Worm (Caenorhabditis elegans) whole organism, mixed stage, embryonic: ENCODE results near the gene T12G3.4.
A peak's percentile ranks its signal among the peaks of the same experiment; 100 is the strongest.

ENCODE experiments used
- M03D4.4 ChIP-seq: sonication (generic microtip); optimal IDR thresholded peaks from 2 replicates; lab custom pipeline; 2017; ENCODE audit warnings: mild to moderate bottlenecking, missing genetic modification characterization, missing compliant biosample characterization
- ceh-39 ChIP-seq: fragments of 150-350 bp; optimal IDR thresholded peaks from 2 replicates; lab custom pipeline; 2014; ENCODE audit warnings: missing biosample characterization, missing genetic modification characterization
- ceh-83 ChIP-seq: fragments of 200-800 bp; sonication (Bioruptor generic); optimal IDR thresholded peaks from 2 replicates; lab custom pipeline; 2018; ENCODE audit warnings: mild to moderate bottlenecking, missing genetic modification characterization, missing compliant biosample characterization
- ces-1 ChIP-seq: fragments of 150-350 bp; optimal IDR thresholded peaks from 2 replicates; lab custom pipeline; 2014; ENCODE audit warnings: missing biosample characterization, missing genetic modification reagents, missing genetic modification characterization
- cnd-1 ChIP-seq: fragments of 200-800 bp; sonication (Bioruptor generic); optimal IDR thresholded peaks from 2 replicates; lab custom pipeline; 2018; ENCODE audit warnings: mild to moderate bottlenecking, missing genetic modification characterization, missing compliant biosample characterization
- drap-1 ChIP-seq: fragments of 200-800 bp; sonication (Bioruptor generic); optimal IDR thresholded peaks from 3 replicates; lab custom pipeline; 2018; ENCODE audit warnings: mild to moderate bottlenecking, missing genetic modification characterization, missing compliant biosample characterization
- elt-1 ChIP-seq: sonication (generic microtip); optimal IDR thresholded peaks from 2 replicates; lab custom pipeline; 2017; ENCODE audit warnings: missing genetic modification characterization, mild to moderate bottlenecking, missing compliant biosample characterization, antibody characterized with exemption, moderate library complexity, borderline replicate concordance; ENCODE audit not compliant: insufficient read depth
- elt-3 ChIP-seq: fragments of 150-350 bp; optimal IDR thresholded peaks from 2 replicates; lab custom pipeline; 2014; ENCODE audit warnings: missing biosample characterization, missing genetic modification characterization
- flh-1 ChIP-seq: fragments of 200-800 bp; sonication (Bioruptor generic); optimal IDR thresholded peaks from 2 replicates; lab custom pipeline; 2018; ENCODE audit warnings: mild to moderate bottlenecking, missing genetic modification characterization, moderate library complexity, missing compliant biosample characterization
- ham-2 ChIP-seq: fragments of 200-800 bp; sonication (Bioruptor generic); optimal IDR thresholded peaks from 2 replicates; lab custom pipeline; 2018; ENCODE audit warnings: mild to moderate bottlenecking, missing genetic modification characterization, missing compliant biosample characterization
- hlh-1 ChIP-seq: fragments of 150-350 bp; optimal IDR thresholded peaks from 2 replicates; lab custom pipeline; 2014; ENCODE audit warnings: missing biosample characterization, missing genetic modification reagents, missing genetic modification characterization
- lin-13 ChIP-seq: fragments of 150-350 bp; optimal IDR thresholded peaks from 2 replicates; lab custom pipeline; 2014; ENCODE audit warnings: missing biosample characterization, missing genetic modification characterization
- lin-32 ChIP-seq: fragments of 200-800 bp; sonication (Bioruptor generic); optimal IDR thresholded peaks from 2 replicates; lab custom pipeline; 2018; ENCODE audit warnings: mild to moderate bottlenecking, missing genetic modification characterization, missing compliant biosample characterization
- lsy-2 ChIP-seq: fragments of 150-350 bp; optimal IDR thresholded peaks from 2 replicates; lab custom pipeline; 2014; ENCODE audit warnings: missing biosample characterization, missing genetic modification characterization
- mep-1 ChIP-seq: fragments of 150-350 bp; optimal IDR thresholded peaks from 2 replicates; lab custom pipeline; 2017; ENCODE audit warnings: missing biosample characterization, missing genetic modification reagents, missing genetic modification characterization, inconsistent platforms
- mls-2 ChIP-seq: sonication (generic microtip); optimal IDR thresholded peaks from 2 replicates; lab custom pipeline; 2016; ENCODE audit warnings: mild to moderate bottlenecking, missing genetic modification characterization, moderate library complexity, missing compliant biosample characterization
- nhr-12 ChIP-seq: fragments of 150-350 bp; optimal IDR thresholded peaks from 2 replicates; lab custom pipeline; 2014; ENCODE audit warnings: missing biosample characterization, missing genetic modification characterization
- nhr-2 ChIP-seq: fragments of 150-350 bp; optimal IDR thresholded peaks from 2 replicates; lab custom pipeline; 2014; ENCODE audit warnings: missing biosample characterization, missing genetic modification characterization
- nhr-237 ChIP-seq: fragments of 150-350 bp; optimal IDR thresholded peaks from 2 replicates; lab custom pipeline; 2014; ENCODE audit warnings: missing biosample characterization, missing genetic modification characterization
- nhr-28 ChIP-seq: fragments of 150-350 bp; optimal IDR thresholded peaks from 2 replicates; lab custom pipeline; 2014; ENCODE audit warnings: missing biosample characterization, missing genetic modification characterization
- pha-4 ChIP-seq: fragments of 150-350 bp; optimal IDR thresholded peaks from 2 replicates; lab custom pipeline; 2018; ENCODE audit warnings: missing biosample characterization, missing genetic modification reagents, missing genetic modification characterization
- sem-2 ChIP-seq: fragments of 200-800 bp; sonication (Bioruptor generic); optimal IDR thresholded peaks from 2 replicates; lab custom pipeline; 2018; ENCODE audit warnings: mild to moderate bottlenecking, missing genetic modification characterization, missing compliant biosample characterization
- snpc-4 ChIP-seq: fragments of 150-350 bp; optimal IDR thresholded peaks from 2 replicates; lab custom pipeline; 2014; ENCODE audit warnings: missing biosample characterization, missing genetic modification characterization
- tbx-8 ChIP-seq: fragments of 200-800 bp; sonication (Bioruptor generic); optimal IDR thresholded peaks from 2 replicates; lab custom pipeline; 2018; ENCODE audit warnings: mild to moderate bottlenecking, missing genetic modification characterization, moderate library complexity, missing compliant biosample characterization
- unc-120 ChIP-seq: sonication (generic microtip); optimal IDR thresholded peaks from 2 replicates; lab custom pipeline; 2017; ENCODE audit warnings: missing genetic modification characterization, missing compliant biosample characterization; ENCODE audit not compliant: poor library complexity, severe bottlenecking
- unc-62 ChIP-seq: fragments of 150-350 bp; optimal IDR thresholded peaks from 2 replicates; lab custom pipeline; 2014; ENCODE audit warnings: missing biosample characterization, missing genetic modification reagents, missing genetic modification characterization
- zip-8 ChIP-seq: fragments of 150-350 bp; optimal IDR thresholded peaks from 2 replicates; lab custom pipeline; 2014; ENCODE audit warnings: missing biosample characterization, missing genetic modification characterization
- ztf-11 ChIP-seq: fragments of 150-350 bp; optimal IDR thresholded peaks from 2 replicates; lab custom pipeline; 2014; ENCODE audit warnings: missing biosample characterization, missing genetic modification characterization

The T12G3.4 gene

ce11 chrIV:12061229-12061628, 13.2 kb downstream of the T12G3.4 start, which contains the start of gene K08E4.8:
Gene K08E4.8 (minus strand): TSS chrIV:12061329.
- no peak for TF ChIP-seq hlh-1 (tag; lab: Kevin White, UChicago)

ce11 chrIV:12068590-12068989, 20.5 kb downstream of the T12G3.4 start, which contains the start of gene bath-37:
Gene bath-37 (plus strand): TSS chrIV:12068890.
- no peak for TF ChIP-seq elt-3
- no peak for TF ChIP-seq lsy-2 (tag; lab: Kevin White, UChicago)
- no peak for TF ChIP-seq cnd-1 (tag; lab: Kevin White, UChicago)
- TF ChIP-seq lin-13 (tag; lab: Kevin White, UChicago): no peak
- TF ChIP-seq hlh-1 (tag; lab: Kevin White, UChicago): no peak
- TF ChIP-seq drap-1 (GFP tag; lab: Kevin White, UChicago): no peak
- TF ChIP-seq snpc-4 (tag; lab: Kevin White, UChicago): no peak
- no peak for TF ChIP-seq mls-2 (tag; lab: Kevin White, UChicago)
- TF ChIP-seq flh-1 (GFP tag; lab: Kevin White, UChicago): no peak
- no peak for TF ChIP-seq pha-4 (tag; lab: Kevin White, UChicago)
- TF ChIP-seq sem-2 (GFP tag; lab: Kevin White, UChicago): no peak

- no peak for TF ChIP-seq snpc-4 (tag; lab: Kevin White, UChicago)
- TF ChIP-seq unc-120 (tag; lab: Kevin White, UChicago): no peak
- TF ChIP-seq cnd-1 (tag; lab: Kevin White, UChicago): no peak
- no peak for TF ChIP-seq unc-62
- TF ChIP-seq pha-4 (tag; lab: Kevin White, UChicago): no peak
- no peak for TF ChIP-seq M03D4.4 (tag; lab: Kevin White, UChicago)
- TF ChIP-seq ces-1 (GFP tag; lab: Kevin White, UChicago): no peak
- no peak for TF ChIP-seq nhr-237 (tag; lab: Kevin White, UChicago)
- no peak for TF ChIP-seq hlh-1 (tag; lab: Kevin White, UChicago)
- TF ChIP-seq lin-32 (GFP tag; lab: Kevin White, UChicago): no peak
- TF ChIP-seq nhr-12 (tag; lab: Kevin White, UChicago): no peak
These were observed 27.4 kb downstream of the T12G3.4 start, which contains the start of gene K08E4.7 for ce11 chrIV:12075497-12075896. Gene K08E4.7 (plus strand): TSS chrIV:12075797.

ce11 chrIV:12078112-12078812, 30.2 kb downstream of the T12G3.4 start, which contains the start of gene tmed-1:
Gene tmed-1 (minus strand): TSS chrIV:12078162.
- TF ChIP-seq drap-1 (GFP tag; lab: Kevin White, UChicago) (no peak), ceh-83 (no peak), lin-13 (tag; lab: Kevin White, UChicago) (no peak), unc-62 (no peak), ces-1 (GFP tag; lab: Kevin White, UChicago) (no peak), nhr-2 (tag; lab: Kevin White, UChicago) (no peak), ceh-39 (no peak), zip-8 (tag; lab: Kevin White, UChicago) (no peak), hlh-1 (tag; lab: Kevin White, UChicago) (no peak), elt-1 (tag; lab: Kevin White, UChicago) (no peak), nhr-12 (tag; lab: Kevin White, UChicago) (no peak), tbx-8 (GFP tag; lab: Kevin White, UChicago) (no peak), nhr-28 (no peak), ztf-11 (tag; lab: Kevin White, UChicago) (no peak), ham-2 (GFP tag; lab: Kevin White, UChicago) (no peak)

ce11 chrIV:12078907-12079523, 31.0 kb downstream of the T12G3.4 start, which contains the start of gene lex-1:
Gene lex-1 (plus strand): TSS chrIV:12079473.
- TF ChIP-seq tbx-8 (GFP tag; lab: Kevin White, UChicago): no peak
- peak; percentile 10 for TF ChIP-seq lsy-2 (tag; lab: Kevin White, UChicago)
- no peak for TF ChIP-seq nhr-2 (tag; lab: Kevin White, UChicago)
- peak; percentile 33 for TF ChIP-seq mep-1
